Worm (Caenorhabditis elegans) whole organism, late embryonic: ENCODE data around the gene cyp-31A3.

Source experiments
- C38D4.7 ChIP-seq: fragments of 200-800 bp; sonication (Bioruptor generic); optimal IDR thresholded peaks from 2 replicates; lab custom pipeline; 2018; ENCODE audit warnings: mild to moderate bottlenecking, missing genetic modification characterization, moderate library complexity, missing compliant biosample characterization
- K02D7.2 ChIP-seq: sonication (generic microtip); optimal IDR thresholded peaks from 2 replicates; lab custom pipeline; 2017; ENCODE audit warnings: mild to moderate bottlenecking, missing genetic modification characterization, missing compliant biosample characterization
- K09A11.1 ChIP-seq: sonication (generic microtip); optimal IDR thresholded peaks from 2 replicates; lab custom pipeline; 2017; ENCODE audit warnings: antibody characterized with exemption, mild to moderate bottlenecking, missing genetic modification characterization, missing compliant biosample characterization; ENCODE audit not compliant: insufficient read depth
- T23F11.4 ChIP-seq: fragments of 200-800 bp; sonication (Bioruptor generic); optimal IDR thresholded peaks from 2 replicates; lab custom pipeline; 2018; ENCODE audit warnings: mild to moderate bottlenecking, missing genetic modification characterization, missing compliant biosample characterization
- ceh-18 ChIP-seq: sonication (generic microtip); optimal IDR thresholded peaks from 2 replicates; lab custom pipeline; 2016; ENCODE audit warnings: missing genetic modification characterization, missing compliant biosample characterization
- ceh-19 ChIP-seq: fragments of 200-800 bp; sonication (Bioruptor generic); optimal IDR thresholded peaks from 2 replicates; lab custom pipeline; 2018; ENCODE audit warnings: mild to moderate bottlenecking, missing genetic modification characterization, missing compliant biosample characterization
- ceh-30 ChIP-seq: fragments of 150-350 bp; optimal IDR thresholded peaks from 2 replicates; lab custom pipeline; 2014; ENCODE audit warnings: missing biosample characterization, missing genetic modification characterization
- ceh-34 ChIP-seq: sonication (generic microtip); optimal IDR thresholded peaks from 2 replicates; lab custom pipeline; 2016; ENCODE audit warnings: mild to moderate bottlenecking, missing genetic modification characterization, missing compliant biosample characterization
- ceh-48 ChIP-seq: sonication (generic microtip); optimal IDR thresholded peaks from 2 replicates; lab custom pipeline; 2016; ENCODE audit warnings: missing genetic modification characterization, inconsistent platforms, missing compliant biosample characterization
- ceh-6 ChIP-seq: fragments of 200-800 bp; sonication (Bioruptor generic); optimal IDR thresholded peaks from 2 replicates; lab custom pipeline; 2018; ENCODE audit warnings: mild to moderate bottlenecking, missing genetic modification characterization, missing compliant biosample characterization
- ceh-9 ChIP-seq: sonication (generic microtip); optimal IDR thresholded peaks from 2 replicates; lab custom pipeline; 2016; ENCODE audit warnings: mild to moderate bottlenecking, missing genetic modification characterization, inconsistent platforms, missing compliant biosample characterization
- che-1 ChIP-seq: sonication (generic microtip); optimal IDR thresholded peaks from 2 replicates; lab custom pipeline; 2016; ENCODE audit warnings: mild to moderate bottlenecking, missing genetic modification characterization, missing compliant biosample characterization
- dmd-4 ChIP-seq: sonication (generic microtip); optimal IDR thresholded peaks from 2 replicates; lab custom pipeline; 2016; ENCODE audit warnings: borderline replicate concordance, missing genetic modification characterization, missing compliant biosample characterization
- dve-1 ChIP-seq: sonication (generic microtip); optimal IDR thresholded peaks from 2 replicates; lab custom pipeline; 2017; ENCODE audit warnings: antibody characterized with exemption, mild to moderate bottlenecking, missing genetic modification characterization, missing compliant biosample characterization
- fkh-6 ChIP-seq: sonication (generic microtip); optimal IDR thresholded peaks from 2 replicates; lab custom pipeline; 2016; ENCODE audit warnings: missing genetic modification characterization, missing compliant biosample characterization
- hlh-13 ChIP-seq: fragments of 200-800 bp; sonication (Bioruptor generic); optimal IDR thresholded peaks from 2 replicates; lab custom pipeline; 2018; ENCODE audit warnings: mild to moderate bottlenecking, missing genetic modification characterization, missing compliant biosample characterization
- hlh-15 ChIP-seq: sonication (generic microtip); optimal IDR thresholded peaks from 2 replicates; lab custom pipeline; 2016; ENCODE audit warnings: missing genetic modification characterization, missing compliant biosample characterization
- hlh-30 ChIP-seq: sonication (generic microtip); optimal IDR thresholded peaks from 2 replicates; lab custom pipeline; 2017; ENCODE audit warnings: antibody characterized with exemption, missing genetic modification characterization, missing compliant biosample characterization; ENCODE audit not compliant: insufficient read depth
- lim-6 ChIP-seq: sonication (generic microtip); optimal IDR thresholded peaks from 2 replicates; lab custom pipeline; 2016; ENCODE audit warnings: missing genetic modification characterization, missing compliant biosample characterization
- lin-11 ChIP-seq: fragments of 200-800 bp; sonication (Bioruptor generic); optimal IDR thresholded peaks from 2 replicates; lab custom pipeline; 2018; ENCODE audit warnings: mild to moderate bottlenecking, missing genetic modification characterization, missing compliant biosample characterization
- madf-2 ChIP-seq: sonication (generic microtip); optimal IDR thresholded peaks from 2 replicates; lab custom pipeline; 2017; ENCODE audit warnings: missing genetic modification characterization, missing compliant biosample characterization
- nhr-11 ChIP-seq: fragments of 150-350 bp; optimal IDR thresholded peaks from 2 replicates; lab custom pipeline; 2014; ENCODE audit warnings: missing biosample characterization, missing genetic modification characterization
- nhr-232 ChIP-seq: sonication (generic microtip); optimal IDR thresholded peaks from 2 replicates; lab custom pipeline; 2016; ENCODE audit warnings: missing genetic modification characterization, missing compliant biosample characterization
- odd-2 ChIP-seq: sonication (generic microtip); optimal IDR thresholded peaks from 2 replicates; lab custom pipeline; 2017; ENCODE audit warnings: antibody characterized with exemption, mild to moderate bottlenecking, missing genetic modification characterization, missing compliant biosample characterization
- pax-1 ChIP-seq: fragments of 150-350 bp; optimal IDR thresholded peaks from 2 replicates; lab custom pipeline; 2014; ENCODE audit warnings: missing biosample characterization, missing genetic modification characterization
- pha-2 ChIP-seq: sonication (generic microtip); optimal IDR thresholded peaks from 2 replicates; lab custom pipeline; 2017; ENCODE audit warnings: mild to moderate bottlenecking, missing genetic modification characterization, missing compliant biosample characterization
- pha-4 ChIP-seq: fragments of 150-350 bp; optimal IDR thresholded peaks from 2 replicates; lab custom pipeline; 2018; ENCODE audit warnings: missing biosample characterization, missing genetic modification reagents, missing genetic modification characterization
- pqm-1 ChIP-seq: sonication (generic microtip); optimal IDR thresholded peaks from 2 replicates; lab custom pipeline; 2016; ENCODE audit warnings: missing genetic modification characterization, missing compliant biosample characterization
- pros-1 ChIP-seq: fragments of 150-350 bp; optimal IDR thresholded peaks from 2 replicates; lab custom pipeline; 2014; ENCODE audit warnings: missing biosample characterization, missing genetic modification reagents, missing genetic modification characterization
- ref-2 ChIP-seq: sonication (generic microtip); optimal IDR thresholded peaks from 2 replicates; lab custom pipeline; 2016; ENCODE audit warnings: missing genetic modification characterization, missing compliant biosample characterization
- sdc-2 ChIP-seq: sonication (generic microtip); optimal IDR thresholded peaks from 2 replicates; lab custom pipeline; 2016; ENCODE audit warnings: missing genotype, missing genetic modification characterization, missing compliant biosample characterization
- syd-9 ChIP-seq: sonication (generic microtip); optimal IDR thresholded peaks from 2 replicates; lab custom pipeline; 2016; ENCODE audit warnings: mild to moderate bottlenecking, missing genetic modification characterization, moderate library complexity, missing compliant biosample characterization
- tbx-2 ChIP-seq: sonication (generic microtip); optimal IDR thresholded peaks from 2 replicates; lab custom pipeline; 2016; ENCODE audit warnings: missing genetic modification characterization, missing compliant biosample characterization
- tbx-7 ChIP-seq: sonication (generic microtip); optimal IDR thresholded peaks from 2 replicates; lab custom pipeline; 2016; ENCODE audit warnings: missing genotype, missing genetic modification characterization, missing compliant biosample characterization
- ttx-3 ChIP-seq: sonication (generic microtip); optimal IDR thresholded peaks from 2 replicates; lab custom pipeline; 2016; ENCODE audit warnings: missing genetic modification reagents, missing genetic modification characterization, missing compliant biosample characterization
- unc-3 ChIP-seq, 2 experiments: fragments of 200-800 bp in 1 of 2; sonication (Bioruptor generic) in 1 of 2; sonication (generic microtip) in 1 of 2; conservative IDR thresholded peaks in 1 of 2; optimal IDR thresholded peaks in 1 of 2; 2 replicates each; pipeline versions ENCODE4 v1.3.6 to Lab custom; 2016 to 2022; ENCODE audit warnings: missing compliant biosample characterization in 2 of 2, missing genetic modification characterization in 2 of 2, missing genetic modification reagents in 1 of 2
- unc-42 ChIP-seq: sonication (generic microtip); optimal IDR thresholded peaks from 2 replicates; lab custom pipeline; 2016; ENCODE audit warnings: missing genotype, missing genetic modification characterization, missing compliant biosample characterization
- unc-55 ChIP-seq: sonication (generic microtip); optimal IDR thresholded peaks from 2 replicates; lab custom pipeline; 2017; ENCODE audit warnings: missing biosample characterization, missing genetic modification reagents, missing genetic modification characterization
- ztf-16 ChIP-seq: sonication (generic microtip); optimal IDR thresholded peaks from 2 replicates; lab custom pipeline; 2017; ENCODE audit warnings: missing genetic modification characterization, missing compliant biosample characterization

cyp-31A3 gene

DNA sequence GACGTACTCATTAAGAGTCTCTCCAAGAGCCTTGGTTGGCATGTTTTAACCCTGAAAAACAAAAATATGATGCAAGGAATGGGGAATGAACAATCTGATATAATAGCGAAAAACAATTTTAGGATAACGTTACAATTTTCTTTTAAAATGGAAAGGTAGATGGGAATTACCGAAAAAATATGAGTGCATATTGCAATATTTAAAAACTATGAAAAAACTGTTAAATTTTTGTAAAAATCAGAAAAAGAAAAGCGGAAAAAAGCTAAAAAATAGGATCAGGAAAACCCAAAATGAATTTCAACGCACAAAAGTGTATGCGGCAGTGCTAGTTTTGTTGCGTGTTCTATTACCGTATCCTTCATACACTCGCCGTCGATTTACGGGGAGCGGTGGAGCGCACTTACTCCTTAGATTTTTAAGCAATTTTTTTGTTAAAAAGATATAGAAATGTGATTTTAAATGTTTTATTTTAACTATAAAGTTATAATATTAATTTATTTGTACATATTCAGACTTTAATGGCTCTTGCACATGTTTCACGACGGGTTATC lies 11.0 kb upstream of the cyp-31A3 start, which contains the start of the genes rpl-20 and Y17G9B.5 (continued):
- TF ChIP-seq unc-3 (GFP tag; conservative IDR thresholded peaks at IDR 0.05; lab: Robert Waterston, UW) (peak; percentile 80), unc-3 (tag; optimal IDR thresholded peaks at IDR 0.05; lab: Kevin White, UChicago) (peak; percentile 83), pqm-1 (tag; lab: Kevin White, UChicago) (peak; percentile 81), fkh-6 (peak; percentile 40), pros-1 (tag; lab: Kevin White, UChicago) (peak; percentile 86), ceh-19 (peak; percentile 76), sdc-2 (tag; lab: Kevin White, UChicago) (peak; percentile 68), che-1 (peak; percentile 49), K09A11.1 (tag; lab: Kevin White, UChicago) (peak; percentile 86), K02D7.2 (peak; percentile 72), T23F11.4 (GFP tag; lab: Kevin White, UChicago) (peak; percentile 79), nhr-11 (tag; lab: Kevin White, UChicago) (peak; percentile 55), unc-42 (tag; lab: Kevin White, UChicago) (peak; percentile 98), C38D4.7 (GFP tag; lab: Kevin White, UChicago) (peak; percentile 49), syd-9 (tag; lab: Kevin White, UChicago) (peak; percentile 71), ref-2 (tag; lab: Kevin White, UChicago) (peak; percentile 99), tbx-2 (tag; lab: Kevin White, UChicago) (peak; percentile 97), ceh-18 (peak; percentile 97), dmd-4 (tag; lab: Kevin White, UChicago) (no peak), lin-11 (tag; lab: Kevin White, UChicago) (peak; percentile 60), dve-1 (tag; lab: Kevin White, UChicago) (peak; percentile 94), lim-6 (tag; lab: Kevin White, UChicago) (peak; percentile 11), pha-4 (tag; lab: Kevin White, UChicago) (no peak), hlh-15 (peak; percentile 51), hlh-30 (tag; lab: Kevin White, UChicago) (peak; percentile 75), pax-1 (tag; lab: Kevin White, UChicago) (peak; percentile 85), unc-55 (peak; percentile 76), hlh-13 (peak; percentile 62), nhr-232 (tag; lab: Kevin White, UChicago) (no peak), odd-2 (tag; lab: Kevin White, UChicago) (no peak), ztf-16 (tag; lab: Kevin White, UChicago) (peak; percentile 96), tbx-7 (peak; percentile 61)

DNA sequence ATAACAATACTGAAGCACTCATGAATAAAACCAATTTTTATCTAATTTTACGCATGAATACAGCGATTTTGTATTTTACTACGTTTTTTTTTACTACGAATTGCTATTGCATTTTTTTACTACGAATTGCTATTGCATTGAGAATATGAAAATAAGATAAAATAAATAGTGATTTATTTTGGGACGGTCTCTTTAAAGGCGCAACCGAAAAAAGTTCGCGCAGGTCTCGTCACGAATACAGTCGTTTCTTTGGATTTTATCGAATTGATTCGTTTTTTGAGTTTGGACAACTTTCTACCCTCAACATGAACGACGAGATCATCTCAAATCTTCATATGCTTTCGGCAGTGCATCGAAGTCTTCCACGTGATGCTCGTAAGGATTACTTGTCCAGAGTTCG lies 9.0 kb upstream of the cyp-31A3 start, which contains the start of gene Y17G9B.4:
Y17G9B.4 (plus strand) TSS at position 306 of the 400 bp plus-strand sequence.
- no peak for TF ChIP-seq ttx-3 (tag; lab: Kevin White, UChicago)
- no peak for TF ChIP-seq ztf-16 (tag; lab: Kevin White, UChicago)
- no peak for TF ChIP-seq ceh-6 (GFP tag; lab: Kevin White, UChicago)
- TF ChIP-seq hlh-15: no peak
- TF ChIP-seq ceh-30 (tag; lab: Kevin White, UChicago): no peak
- TF ChIP-seq sdc-2 (tag; lab: Kevin White, UChicago): no peak
- no peak for TF ChIP-seq tbx-2 (tag; lab: Kevin White, UChicago)
- TF ChIP-seq madf-2 (tag; lab: Kevin White, UChicago): no peak
- no peak for TF ChIP-seq pha-2 (tag; lab: Kevin White, UChicago)

- TF ChIP-seq odd-2 (tag; lab: Kevin White, UChicago) (no peak), ceh-9 (tag; lab: Kevin White, UChicago) (no peak), ref-2 (tag; lab: Kevin White, UChicago) (peak; percentile 34), ceh-34 (peak; percentile 61), ceh-6 (GFP tag; lab: Kevin White, UChicago) (no peak), ceh-48 (tag; lab: Kevin White, UChicago) (peak; percentile 44)
Observed at ce11 chrIV:4755929-4756655, 4.8 kb upstream of the cyp-31A3 start, which contains the start of the genes fbxb-77 and Y17G9B.11. fbxb-77 (minus strand) TSS chrIV:4756157. Y17G9B.11 (plus strand) TSS chrIV:4756605.
